Worm (Caenorhabditis elegans) whole organism, L2 larva: ENCODE results near the gene Y51H7BR.4.
"Not testable (repeated sequence)": the region's sequence is repeated elsewhere in the genome, so short reads cannot be mapped to it uniquely, and the experiment has no call there.

Source experiments
- C34F6.9 ChIP-seq: fragments of 150-350 bp; optimal IDR thresholded peaks from 2 replicates; lab custom pipeline; 2014; ENCODE audit warnings: missing biosample characterization, missing genetic modification characterization
- ceh-16 ChIP-seq: fragments of 150-350 bp; optimal IDR thresholded peaks from 2 replicates; lab custom pipeline; 2014; ENCODE audit warnings: missing biosample characterization, missing genetic modification characterization
- egl-27 ChIP-seq: sonication (generic microtip); optimal IDR thresholded peaks from 3 replicates; lab custom pipeline; 2017; ENCODE audit warnings: missing biosample characterization, missing genetic modification reagents, missing genetic modification characterization
- nhr-23 ChIP-seq: fragments of 150-350 bp; optimal IDR thresholded peaks from 2 replicates; lab custom pipeline; 2014; ENCODE audit warnings: missing biosample characterization, missing genetic modification reagents, missing genetic modification characterization
- nhr-237 ChIP-seq: fragments of 150-350 bp; optimal IDR thresholded peaks from 2 replicates; lab custom pipeline; 2014; ENCODE audit warnings: missing biosample characterization, missing genetic modification characterization
- snpc-4 ChIP-seq: fragments of 150-350 bp; optimal IDR thresholded peaks from 2 replicates; lab custom pipeline; 2014; ENCODE audit warnings: missing biosample characterization, missing genetic modification characterization
- ztf-11 ChIP-seq: sonication (generic microtip); optimal IDR thresholded peaks from 2 replicates; lab custom pipeline; 2017; ENCODE audit warnings: missing biosample characterization, missing genetic modification characterization

ce11 chrII:1543182-1543581 is 14.0 kb downstream of the Y51H7BR.4 start, which contains the start of gene K05F6.4:
- not testable (repeated sequence) for TF ChIP-seq ztf-11; snpc-4; nhr-237 (tag; lab: Kevin White, UChicago); C34F6.9; ceh-16; egl-27 (tag; lab: Kevin White, UChicago); nhr-23
